Fruit fly (Drosophila melanogaster) whole organism, embryonic: Measurements from ENCODE around the gene CG46463.

Source experiments
- ATbp ChIP-seq: fragments of 200-800 bp; sonication (Bioruptor generic); optimal IDR thresholded peaks from 2 replicates; lab custom pipeline; 2017; ENCODE audit warnings: missing biosample characterization, mild to moderate bottlenecking, missing genetic modification characterization, missing genetic modification reagents
- Ada2b ChIP-seq: fragments of 200-800 bp; sonication (Bioruptor generic); IDR thresholded peaks from 2 replicates; pipeline ENCODE4 v1.3.6; 2022; ENCODE audit warnings: missing biosample characterization, missing genetic modification characterization
- Awh ChIP-seq: fragments of 200-800 bp; sonication (Bioruptor generic); IDR thresholded peaks from 2 replicates; pipeline ENCODE4, ENCODE4 v1.3.6; 2022; ENCODE audit warnings: missing biosample characterization, missing genetic modification characterization
- CG11085 ChIP-seq: fragments of 200-800 bp; sonication (Bioruptor generic); IDR thresholded peaks from 2 replicates; pipeline ENCODE4 v1.3.6; 2022; ENCODE audit warnings: missing biosample characterization, missing genetic modification characterization
- CG12071 ChIP-seq: fragments of 200-800 bp; sonication (Bioruptor generic); optimal IDR thresholded peaks from 3 replicates; lab custom pipeline; 2018; ENCODE audit warnings: missing biosample characterization, mild to moderate bottlenecking, missing genetic modification characterization
- CG12659 ChIP-seq: fragments of 200-800 bp; sonication (Bioruptor generic); optimal IDR thresholded peaks from 3 replicates; lab custom pipeline; 2017; ENCODE audit warnings: mild to moderate bottlenecking, missing biosample characterization, missing genetic modification reagents, missing genetic modification characterization
- CG12769 ChIP-seq: fragments of 200-800 bp; sonication (Bioruptor generic); optimal IDR thresholded peaks from 2 replicates; lab custom pipeline; 2019; ENCODE audit warnings: missing biosample characterization, mild to moderate bottlenecking, missing genetic modification characterization, moderate library complexity
- CG14667 ChIP-seq: fragments of 200-800 bp; sonication (Bioruptor generic); IDR thresholded peaks from 2 replicates; pipeline ENCODE4 v1.3.6; 2022; ENCODE audit warnings: missing biosample characterization, missing genetic modification characterization
- CG15479 ChIP-seq: fragments of 200-800 bp; sonication (Bioruptor generic); optimal IDR thresholded peaks from 3 replicates; lab custom pipeline; 2019; ENCODE audit warnings: missing biosample characterization, mild to moderate bottlenecking, missing genetic modification characterization, moderate library complexity
- CG17802 ChIP-seq: fragments of 200-800 bp; sonication (Bioruptor generic); optimal IDR thresholded peaks from 2 replicates; lab custom pipeline; 2018; ENCODE audit warnings: missing biosample characterization, mild to moderate bottlenecking, missing genetic modification characterization, moderate library complexity
- CG18011 ChIP-seq: fragments of 200-800 bp; sonication (Bioruptor generic); optimal IDR thresholded peaks from 2 replicates; lab custom pipeline; 2017; ENCODE audit warnings: missing biosample characterization, missing genetic modification characterization, mild to moderate bottlenecking, moderate library complexity, missing genotype
- CG18476 ChIP-seq: fragments of 200-800 bp; sonication (Bioruptor generic); optimal IDR thresholded peaks from 2 replicates; lab custom pipeline; 2016; ENCODE audit warnings: missing biosample characterization, mild to moderate bottlenecking, missing genetic modification characterization
- CG2116 ChIP-seq: fragments of 200-800 bp; sonication (Bioruptor generic); optimal IDR thresholded peaks from 3 replicates; lab custom pipeline; 2018; ENCODE audit warnings: missing biosample characterization, mild to moderate bottlenecking, missing genetic modification characterization
- CG31365 ChIP-seq: fragments of 200-800 bp; sonication (Bioruptor generic); optimal IDR thresholded peaks from 2 replicates; lab custom pipeline; 2018; ENCODE audit warnings: missing biosample characterization, mild to moderate bottlenecking, missing genetic modification characterization
- CG3281 ChIP-seq: fragments of 200-800 bp; sonication (Bioruptor generic); optimal IDR thresholded peaks from 3 replicates; lab custom pipeline; 2017; ENCODE audit warnings: missing biosample characterization, mild to moderate bottlenecking, missing genetic modification characterization
- CG43689 ChIP-seq: fragments of 200-800 bp; sonication (Bioruptor generic); IDR thresholded peaks from 2 replicates; pipeline ENCODE4 v1.3.6; 2022; ENCODE audit warnings: missing biosample characterization, missing genetic modification characterization
- CG4424 ChIP-seq: fragments of 200-800 bp; sonication (Bioruptor generic); optimal IDR thresholded peaks from 3 replicates; lab custom pipeline; 2016; ENCODE audit warnings: missing biosample characterization, missing genetic modification characterization
- CG7786 ChIP-seq: fragments of 200-800 bp; sonication (Bioruptor generic); optimal IDR thresholded peaks from 2 replicates; lab custom pipeline; 2016; ENCODE audit warnings: missing biosample characterization, missing genetic modification characterization
- CG8924 ChIP-seq: fragments of 200-800 bp; optimal IDR thresholded peaks from 3 replicates; lab custom pipeline; 2019; ENCODE audit warnings: missing biosample characterization, mild to moderate bottlenecking, missing genetic modification characterization, moderate library complexity
- CG9932 ChIP-seq: fragments of 200-800 bp; sonication (Bioruptor generic); IDR thresholded peaks from 2 replicates; pipeline ENCODE4 v1.3.6; 2022; ENCODE audit warnings: missing biosample characterization, missing genetic modification characterization
- Camta ChIP-seq: fragments of 200-800 bp; sonication (Bioruptor generic); optimal IDR thresholded peaks from 2 replicates; lab custom pipeline; 2016; ENCODE audit warnings: missing biosample characterization, missing genetic modification characterization
- Kr ChIP-seq: fragments of 200-800 bp; sonication (Bioruptor generic); optimal IDR thresholded peaks from 2 replicates; lab custom pipeline; 2017; ENCODE audit warnings: missing biosample characterization, mild to moderate bottlenecking, missing genetic modification characterization
- MESR4 ChIP-seq: fragments of 200-800 bp; sonication (Bioruptor generic); optimal IDR thresholded peaks from 2 replicates; lab custom pipeline; 2018; ENCODE audit warnings: missing biosample characterization, mild to moderate bottlenecking, missing genetic modification characterization, moderate library complexity
- MTF-1 ChIP-seq: fragments of 200-800 bp; sonication (Bioruptor generic); optimal IDR thresholded peaks from 2 replicates; lab custom pipeline; 2018; ENCODE audit warnings: missing biosample characterization, mild to moderate bottlenecking, missing genetic modification characterization, borderline replicate concordance
- Myb ChIP-seq: fragments of 200-800 bp; sonication (Bioruptor generic); optimal IDR thresholded peaks from 2 replicates; lab custom pipeline; 2016; ENCODE audit warnings: missing biosample characterization, missing genetic modification characterization
- Rfx ChIP-seq: fragments of 200-800 bp; sonication (Bioruptor generic); IDR thresholded peaks from 2 replicates; pipeline ENCODE4 v1.3.6; 2022; ENCODE audit warnings: missing biosample characterization, missing genetic modification characterization
- Six4 ChIP-seq: fragments of 200-800 bp; sonication (Bioruptor generic); optimal IDR thresholded peaks from 2 replicates; lab custom pipeline; 2016; ENCODE audit warnings: missing biosample characterization, missing genetic modification characterization
- Taf1 ChIP-seq: fragments of 200-800 bp; sonication (Bioruptor generic); IDR thresholded peaks from 2 replicates; pipeline ENCODE4 v1.3.6; 2022; ENCODE audit warnings: missing biosample characterization, missing genetic modification characterization
- Xbp1 ChIP-seq: fragments of 200-800 bp; sonication (Bioruptor generic); optimal IDR thresholded peaks from 3 replicates; lab custom pipeline; 2016; ENCODE audit warnings: missing biosample characterization, mild to moderate bottlenecking, missing genetic modification characterization
- YL-1 ChIP-seq: fragments of 200-800 bp; sonication (Bioruptor generic); optimal IDR thresholded peaks from 3 replicates; lab custom pipeline; 2017; ENCODE audit warnings: missing biosample characterization, mild to moderate bottlenecking, missing genetic modification characterization
- az2 ChIP-seq: fragments of 200-800 bp; sonication (Bioruptor generic); optimal IDR thresholded peaks from 3 replicates; lab custom pipeline; 2016; ENCODE audit warnings: missing biosample characterization, missing genetic modification characterization
- bcd ChIP-seq: fragments of 200-800 bp; sonication (Bioruptor generic); optimal IDR thresholded peaks from 2 replicates; lab custom pipeline; 2017; ENCODE audit warnings: missing biosample characterization, mild to moderate bottlenecking, missing genetic modification characterization
- btn ChIP-seq: fragments of 200-800 bp; sonication (Bioruptor generic); optimal IDR thresholded peaks from 2 replicates; lab custom pipeline; 2016; ENCODE audit warnings: missing biosample characterization, missing genetic modification characterization
- chinmo ChIP-seq: fragments of 200-800 bp; sonication (Bioruptor generic); IDR thresholded peaks from 4 replicates; pipeline ENCODE4 v1.3.6; 2022; ENCODE audit warnings: missing biosample characterization, missing genetic modification characterization; ENCODE audit not compliant: partially characterized antibody
- chm ChIP-seq: fragments of 200-800 bp; sonication (Bioruptor generic); IDR thresholded peaks from 2 replicates; pipeline ENCODE4 v1.3.6; 2022; ENCODE audit warnings: missing biosample characterization, missing genetic modification characterization
- dati ChIP-seq: fragments of 200-800 bp; sonication (Bioruptor generic); IDR thresholded peaks from 2 replicates; pipeline ENCODE4 v1.3.6; 2022; ENCODE audit warnings: missing biosample characterization, missing genetic modification characterization
- dm ChIP-seq: fragments of 200-800 bp; sonication (Bioruptor generic); optimal IDR thresholded peaks from 3 replicates; lab custom pipeline; 2016; ENCODE audit warnings: missing biosample characterization, missing genetic modification characterization
- exex ChIP-seq: fragments of 200-800 bp; sonication (Bioruptor generic); optimal IDR thresholded peaks from 4 replicates; lab custom pipeline; 2018; ENCODE audit warnings: missing biosample characterization, mild to moderate bottlenecking, missing genetic modification characterization, moderate library complexity
- fd64A ChIP-seq: fragments of 200-800 bp; sonication (Bioruptor generic); optimal IDR thresholded peaks from 3 replicates; lab custom pipeline; 2018; ENCODE audit warnings: missing biosample characterization, mild to moderate bottlenecking, missing genetic modification characterization
- gsb-n ChIP-seq: fragments of 200-800 bp; sonication (Bioruptor generic); optimal IDR thresholded peaks from 3 replicates; lab custom pipeline; 2018; ENCODE audit warnings: missing biosample characterization, mild to moderate bottlenecking, missing genetic modification characterization
- jigr1 ChIP-seq: fragments of 200-800 bp; sonication (Bioruptor generic); IDR thresholded peaks from 3 replicates; pipeline ENCODE4 v1.3.6; 2022; ENCODE audit warnings: missing biosample characterization, missing genetic modification characterization
- kah ChIP-seq: fragments of 200-800 bp; sonication (Bioruptor generic); optimal IDR thresholded peaks from 2 replicates; lab custom pipeline; 2018; ENCODE audit warnings: missing biosample characterization, mild to moderate bottlenecking, missing genetic modification characterization
- ken ChIP-seq: fragments of 200-800 bp; sonication (Bioruptor generic); IDR thresholded peaks from 3 replicates; pipeline ENCODE4 v1.3.6; 2022; ENCODE audit warnings: missing biosample characterization, missing genetic modification characterization
- otp ChIP-seq: fragments of 200-800 bp; sonication (Bioruptor generic); IDR thresholded peaks from 3 replicates; pipeline ENCODE4, ENCODE4 v1.3.6; 2022; ENCODE audit warnings: missing biosample characterization, missing genetic modification characterization
- pzg ChIP-seq: fragments of 200-800 bp; sonication (Bioruptor generic); optimal IDR thresholded peaks from 3 replicates; lab custom pipeline; 2018; ENCODE audit warnings: missing biosample characterization, mild to moderate bottlenecking, missing genetic modification characterization, moderate library complexity
- sima ChIP-seq: fragments of 200-800 bp; sonication (Bioruptor generic); optimal IDR thresholded peaks from 2 replicates; lab custom pipeline; 2016; ENCODE audit warnings: missing biosample characterization, missing genetic modification characterization
- sob ChIP-seq: fragments of 200-800 bp; sonication (Bioruptor generic); IDR thresholded peaks from 2 replicates; pipeline ENCODE4 v1.3.6; 2022; ENCODE audit warnings: missing biosample characterization, missing genetic modification characterization
- tna ChIP-seq: fragments of 200-800 bp; sonication (Bioruptor generic); IDR thresholded peaks from 2 replicates; pipeline ENCODE4 v1.3.6; 2022; ENCODE audit warnings: missing biosample characterization, missing genetic modification characterization; ENCODE audit not compliant: partially characterized antibody
- trh ChIP-seq: fragments of 200-800 bp; sonication (Bioruptor generic); optimal IDR thresholded peaks from 2 replicates; lab custom pipeline; 2016; ENCODE audit warnings: missing biosample characterization, missing genetic modification characterization
- tx ChIP-seq: fragments of 200-800 bp; sonication (Bioruptor generic); optimal IDR thresholded peaks from 2 replicates; lab custom pipeline; 2016; ENCODE audit warnings: missing biosample characterization, missing genetic modification characterization
- unc-4 ChIP-seq: fragments of 200-800 bp; sonication (Bioruptor generic); IDR thresholded peaks from 2 replicates; pipeline ENCODE4 v1.3.6; 2022; ENCODE audit warnings: missing biosample characterization, missing genetic modification characterization; ENCODE audit not compliant: partially characterized antibody
- zfh2 ChIP-seq: fragments of 200-800 bp; sonication (Bioruptor generic); optimal IDR thresholded peaks from 2 replicates; lab custom pipeline; 2016; ENCODE audit warnings: missing biosample characterization, missing genetic modification characterization

CG46463 gene

DNA sequence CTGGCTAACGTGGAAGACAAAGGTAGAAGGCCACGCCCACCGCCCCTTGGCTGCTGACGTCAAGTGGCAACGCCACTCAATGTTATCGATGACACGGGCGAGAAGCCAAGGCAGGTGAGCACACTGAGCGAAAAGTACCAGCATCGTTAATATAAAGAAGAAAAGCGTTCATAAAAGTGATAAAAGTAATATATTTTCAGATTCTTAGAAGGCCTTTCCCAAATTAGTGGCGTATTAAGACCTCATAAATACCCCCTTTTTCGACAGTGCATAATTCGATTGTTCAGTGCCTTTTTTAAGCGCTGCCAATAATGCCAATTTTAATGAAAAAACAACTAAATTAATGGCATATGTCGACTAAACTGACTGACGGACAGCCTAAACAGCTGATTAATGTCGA lies 11.4 kb upstream of the CG46463 start (continued):
- TF ChIP-seq MTF-1 (no peak), Camta (GFP tag; lab: Kevin White, UChicago) (no peak), CG3281 (GFP tag; lab: Kevin White, UChicago) (no peak), btn (GFP tag; lab: Kevin White, UChicago) (no peak), CG15479 (GFP tag; lab: Kevin White, UChicago) (no peak), Myb (GFP tag; lab: Kevin White, UChicago) (no peak), bcd (GFP tag; lab: Kevin White, UChicago) (no peak), chm (0 out of 2 replicates have a peak, but pooled peaks have one; percentile 19), otp (GFP tag; lab: Robert Waterston, UW) (peak; percentile 66; the same call in 2 of the 3 replicates), Six4 (GFP tag; lab: Kevin White, UChicago) (no peak), CG18476 (GFP tag; lab: Kevin White, UChicago) (no peak), CG4424 (GFP tag; lab: Kevin White, UChicago) (no peak), zfh2 (GFP tag; lab: Kevin White, UChicago) (peak; percentile 21), CG7786 (GFP tag; lab: Kevin White, UChicago) (no peak), dm (GFP tag; lab: Kevin White, UChicago) (no peak), MESR4 (no peak), jigr1 (no peak), Taf1 (no peak), exex (tag; lab: Kevin White, UChicago) (no peak), dati (GFP tag; lab: Robert Waterston, UW) (no peak), kah (GFP tag; lab: Kevin White, UChicago) (no peak), pzg (GFP tag; lab: Kevin White, UChicago) (no peak), tx (GFP tag; lab: Kevin White, UChicago) (no peak), Awh (GFP tag; lab: Robert Waterston, UW) (no peak), CG31365 (tag; lab: Kevin White, UChicago) (no peak), CG12769 (tag; lab: Kevin White, UChicago) (no peak), CG9932 (GFP tag; lab: Robert Waterston, UW) (peak; percentile 64), trh (GFP tag; lab: Kevin White, UChicago) (no peak), gsb-n (tag; lab: Kevin White, UChicago) (no peak), sob (no peak), Xbp1 (GFP tag; lab: Kevin White, UChicago) (peak; percentile 28), az2 (peak; percentile 29), unc-4 (GFP tag; lab: Robert Waterston, UW) (no peak), CG2116 (GFP tag; lab: Kevin White, UChicago) (no peak), CG11085 (GFP tag; lab: Robert Waterston, UW) (no peak), CG14667 (no peak), CG8924 (peak; percentile 21), chinmo (GFP tag; lab: Robert Waterston, UW) (no peak), CG43689 (no peak), Kr (no peak), CG12659 (GFP tag; lab: Kevin White, UChicago) (peak; percentile 22), tna (GFP tag; lab: Robert Waterston, UW) (no peak), sima (no peak), Ada2b (no peak), CG18011 (GFP tag; lab: Kevin White, UChicago) (no peak), fd64A (GFP tag; lab: Kevin White, UChicago) (no peak), Rfx (peak; percentile 30; the same call in 1 of the 2 replicates), ken (peak; percentile 46; the same call in 1 of the 3 replicates), YL-1 (no peak), CG17802 (tag; lab: Kevin White, UChicago) (no peak), CG12071 (GFP tag; lab: Kevin White, UChicago) (no peak), ATbp (GFP tag; lab: Kevin White, UChicago) (no peak)
